Worm (Caenorhabditis elegans): ENCODE data around the gene srbc-20.

ce11 chrV:2134340-2134739, 12.6 kb upstream of the srbc-20 start:
- TF ChIP-seq nhr-76 (tag; optimal IDR thresholded peaks at IDR 0.05) (no peak), jun-1 (tag; optimal IDR thresholded peaks at IDR 0.05) (no peak), ztf-4 (tag; optimal IDR thresholded peaks at IDR 0.05) (no peak), lin-39 (tag; optimal IDR thresholded peaks at IDR 0.05) (peak; percentile 56), nhr-77 (tag; optimal IDR thresholded peaks at IDR 0.05) (no peak), mml-1 (tag; optimal IDR thresholded peaks at IDR 0.05) (no peak)
